Fruit fly (Drosophila melanogaster) whole organism, pupa: ENCODE results near the gene CG15725.

ENCODE experiments used
- CG10348 ChIP-seq: fragments of 200-800 bp; sonication (Bioruptor generic); IDR thresholded peaks from 2 replicates; pipeline ENCODE4 v1.3.6; 2022; ENCODE audit warnings: missing biosample characterization, missing genetic modification characterization
- CG12605 ChIP-seq: fragments of 200-800 bp; sonication (Bioruptor generic); IDR thresholded peaks from 2 replicates; pipeline ENCODE4 v1.3.6; 2022; ENCODE audit warnings: missing biosample characterization, missing genetic modification characterization
- CG13204 ChIP-seq: fragments of 200-800 bp; sonication (Bioruptor generic); optimal IDR thresholded peaks from 2 replicates; lab custom pipeline; 2018; ENCODE audit warnings: missing biosample characterization, mild to moderate bottlenecking, missing genetic modification characterization, moderate library complexity
- CG14655 ChIP-seq: fragments of 200-800 bp; sonication (Bioruptor generic); optimal IDR thresholded peaks from 3 replicates; lab custom pipeline; 2017; ENCODE audit warnings: mild to moderate bottlenecking, missing biosample characterization, missing genetic modification reagents, missing genetic modification characterization
- CG15710 ChIP-seq: fragments of 200-800 bp; sonication (Bioruptor generic); optimal IDR thresholded peaks from 2 replicates; lab custom pipeline; 2018; ENCODE audit warnings: missing biosample characterization, mild to moderate bottlenecking, missing genetic modification characterization, moderate library complexity
- CG17806 ChIP-seq: fragments of 200-800 bp; sonication (Bioruptor generic); optimal IDR thresholded peaks from 2 replicates; lab custom pipeline; 2018; ENCODE audit warnings: missing biosample characterization, mild to moderate bottlenecking, missing genetic modification characterization, moderate library complexity
- CG32121 ChIP-seq: fragments of 200-800 bp; sonication (Bioruptor generic); IDR thresholded peaks from 2 replicates; pipeline ENCODE4 v1.3.6; 2022; ENCODE audit warnings: missing biosample characterization, missing genetic modification characterization
- CG34367 ChIP-seq: fragments of 200-800 bp; sonication (Bioruptor generic); optimal IDR thresholded peaks from 2 replicates; lab custom pipeline; 2018; ENCODE audit warnings: missing biosample characterization, mild to moderate bottlenecking, missing genetic modification characterization
- CG4496 ChIP-seq: fragments of 200-800 bp; sonication (Bioruptor generic); IDR thresholded peaks from 3 replicates; pipeline ENCODE4 v1.3.6; 2022; ENCODE audit warnings: missing biosample characterization, missing genetic modification characterization
- CG8159 ChIP-seq: fragments of 200-800 bp; sonication (Bioruptor generic); optimal IDR thresholded peaks from 3 replicates; lab custom pipeline; 2018; ENCODE audit warnings: missing biosample characterization, mild to moderate bottlenecking, missing genetic modification characterization, moderate library complexity
- CG8301 ChIP-seq: fragments of 200-800 bp; sonication (Bioruptor generic); optimal IDR thresholded peaks from 2 replicates; lab custom pipeline; 2018; ENCODE audit warnings: missing biosample characterization, mild to moderate bottlenecking, missing genetic modification characterization
- CG9948 ChIP-seq: fragments of 200-800 bp; sonication (Bioruptor generic); optimal IDR thresholded peaks from 2 replicates; lab custom pipeline; 2018; ENCODE audit warnings: missing biosample characterization, mild to moderate bottlenecking, missing genetic modification characterization, moderate library complexity
- D1 ChIP-seq: fragments of 200-800 bp; sonication (Bioruptor generic); optimal IDR thresholded peaks from 2 replicates; lab custom pipeline; 2018; ENCODE audit warnings: missing biosample characterization, mild to moderate bottlenecking, missing genetic modification characterization, moderate library complexity
- EcR ChIP-seq: fragments of 200-800 bp; sonication (Bioruptor generic); optimal IDR thresholded peaks from 3 replicates; lab custom pipeline; 2019; ENCODE audit warnings: missing biosample characterization, missing genetic modification characterization, mild to moderate bottlenecking, moderate library complexity, missing genetic modification reagents
- Ets98B ChIP-seq: fragments of 200-800 bp; sonication (Bioruptor generic); IDR thresholded peaks from 2 replicates; pipeline ENCODE4 v1.3.6; 2022; ENCODE audit warnings: missing biosample characterization, missing genetic modification characterization
- Pif1A ChIP-seq: fragments of 200-800 bp; sonication (Bioruptor generic); optimal IDR thresholded peaks from 3 replicates; lab custom pipeline; 2016; ENCODE audit warnings: missing biosample characterization, missing genetic modification characterization
- Pif1B ChIP-seq: fragments of 200-800 bp; sonication (Bioruptor generic); optimal IDR thresholded peaks from 3 replicates; lab custom pipeline; 2016; ENCODE audit warnings: missing biosample characterization, missing genetic modification characterization
- Snoo ChIP-seq: fragments of 200-800 bp; sonication (Bioruptor generic); optimal IDR thresholded peaks from 3 replicates; lab custom pipeline; 2017; ENCODE audit warnings: missing biosample characterization, mild to moderate bottlenecking, missing genetic modification characterization, inconsistent platforms
- fd96Ca ChIP-seq: fragments of 200-800 bp; sonication (Bioruptor generic); IDR thresholded peaks from 3 replicates; pipeline ENCODE4 v1.3.6; 2022; ENCODE audit warnings: missing biosample characterization, missing genetic modification characterization
- gl ChIP-seq: fragments of 200-800 bp; sonication (Bioruptor generic); optimal IDR thresholded peaks from 2 replicates; lab custom pipeline; 2018; ENCODE audit warnings: missing biosample characterization, mild to moderate bottlenecking, missing genetic modification characterization
- rn ChIP-seq: fragments of 200-800 bp; sonication (Bioruptor generic); IDR thresholded peaks from 2 replicates; pipeline ENCODE4 v1.3.6; 2022; ENCODE audit warnings: missing biosample characterization, missing genetic modification characterization

The CG15725 gene

dm6 chrX:12662679-12663463 is 42.8 kb upstream of the CG15725 start:
- TF ChIP-seq CG12605 (GFP tag; lab: Robert Waterston, UW) (no peak), gl (tag; lab: Kevin White, UChicago) (no peak), D1 (tag; lab: Kevin White, UChicago) (no peak), CG17806 (tag; lab: Kevin White, UChicago) (peak; percentile 63), CG8159 (tag; lab: Kevin White, UChicago) (peak; percentile 66), Ets98B (GFP tag; lab: Robert Waterston, UW) (no peak), Snoo (tag; lab: Kevin White, UChicago) (peak; percentile 44), Pif1A (GFP tag; lab: Kevin White, UChicago) (peak; percentile 10), CG9948 (peak; percentile 61), CG15710 (peak; percentile 70), CG32121 (GFP tag; lab: Robert Waterston, UW) (peak; percentile 47; the same call in 1 of the 2 replicates), CG14655 (GFP tag; lab: Kevin White, UChicago) (peak; percentile 54), CG8301 (tag; lab: Kevin White, UChicago) (peak; percentile 32), fd96Ca (GFP tag; lab: Robert Waterston, UW) (no peak), rn (GFP tag; lab: Robert Waterston, UW) (no peak), CG4496 (GFP tag; lab: Robert Waterston, UW) (0 out of 3 replicates have a peak, but pooled peaks have one; percentile 47), CG34367 (peak; percentile 43), Pif1B (GFP tag; lab: Kevin White, UChicago) (peak; percentile 46), EcR (GFP tag; lab: Kevin White, UChicago) (no peak), CG13204 (GFP tag; lab: Kevin White, UChicago) (no peak)

- TF ChIP-seq Snoo (tag; lab: Kevin White, UChicago) (no peak), CG15710 (peak; percentile 16), CG13204 (GFP tag; lab: Kevin White, UChicago) (peak; percentile 72), CG32121 (GFP tag; lab: Robert Waterston, UW) (no peak), fd96Ca (GFP tag; lab: Robert Waterston, UW) (0 out of 3 replicates have a peak, but pooled peaks have one; percentile 5), CG4496 (GFP tag; lab: Robert Waterston, UW) (peak; percentile 23; the same call in 1 of the 3 replicates), CG10348 (GFP tag; lab: Robert Waterston, UW) (no peak), CG12605 (GFP tag; lab: Robert Waterston, UW) (peak; percentile 19; the same call in 1 of the 2 replicates), gl (tag; lab: Kevin White, UChicago) (peak; percentile 28), EcR (GFP tag; lab: Kevin White, UChicago) (peak; percentile 79)
These were observed 42.2 kb upstream of the CG15725 start for dm6 chrX:12663464-12663938.

- no peak for TF ChIP-seq CG10348 (GFP tag; lab: Robert Waterston, UW)
- TF ChIP-seq D1 (tag; lab: Kevin White, UChicago) = no peak
- no peak for TF ChIP-seq CG12605 (GFP tag; lab: Robert Waterston, UW)
These were observed 41.4 kb upstream of the CG15725 start for dm6 chrX:12664117-12664783.

dm6 chrX:12665112-12665795 is 40.4 kb upstream of the CG15725 start:
- TF ChIP-seq Snoo (tag; lab: Kevin White, UChicago) (peak; percentile 86), Pif1B (GFP tag; lab: Kevin White, UChicago) (peak; percentile 73), CG14655 (GFP tag; lab: Kevin White, UChicago) (peak; percentile 95), rn (GFP tag; lab: Robert Waterston, UW) (peak; percentile 85), CG34367 (peak; percentile 89), Ets98B (GFP tag; lab: Robert Waterston, UW) (peak; percentile 94), D1 (tag; lab: Kevin White, UChicago) (peak; percentile 58), CG32121 (GFP tag; lab: Robert Waterston, UW) (peak; percentile 92), CG13204 (GFP tag; lab: Kevin White, UChicago) (peak; percentile 62), CG15710 (peak; percentile 89), CG9948 (peak; percentile 87), CG4496 (GFP tag; lab: Robert Waterston, UW) (peak; percentile 96), CG12605 (GFP tag; lab: Robert Waterston, UW) (peak; percentile 92), fd96Ca (GFP tag; lab: Robert Waterston, UW) (peak; percentile 91), gl (tag; lab: Kevin White, UChicago) (peak; percentile 72), CG17806 (tag; lab: Kevin White, UChicago) (peak; percentile 90), EcR (GFP tag; lab: Kevin White, UChicago) (peak; percentile 54), CG8159 (tag; lab: Kevin White, UChicago) (peak; percentile 89), Pif1A (GFP tag; lab: Kevin White, UChicago) (peak; percentile 69), CG8301 (tag; lab: Kevin White, UChicago) (peak; percentile 91), CG10348 (GFP tag; lab: Robert Waterston, UW) (peak; percentile 74)
